Fruit fly (Drosophila melanogaster) whole organism, embryonic: Measurements from ENCODE around the gene Cyp4d14.

Source experiments
- Adf1 ChIP-seq: fragments of 200-800 bp; sonication (Bioruptor generic); IDR thresholded peaks from 2 replicates; pipeline ENCODE4 v1.3.6; 2022; ENCODE audit warnings: missing biosample characterization, missing genetic modification characterization
- Aef1 ChIP-seq: fragments of 200-800 bp; sonication (Bioruptor generic); IDR thresholded peaks from 3 replicates; pipeline ENCODE4 v1.3.6; 2022; ENCODE audit warnings: missing biosample characterization, missing genetic modification characterization
- Atf-2 ChIP-seq: fragments of 200-800 bp; sonication (Bioruptor generic); optimal IDR thresholded peaks from 2 replicates; lab custom pipeline; 2016; ENCODE audit warnings: missing biosample characterization, missing genetic modification characterization
- Awh ChIP-seq: fragments of 200-800 bp; sonication (Bioruptor generic); IDR thresholded peaks from 2 replicates; pipeline ENCODE4, ENCODE4 v1.3.6; 2022; ENCODE audit warnings: missing biosample characterization, missing genetic modification characterization
- B-H2 ChIP-seq: fragments of 200-800 bp; sonication (Bioruptor generic); optimal IDR thresholded peaks from 2 replicates; lab custom pipeline; 2018; ENCODE audit warnings: missing biosample characterization, mild to moderate bottlenecking, missing genetic modification characterization
- CG10462 ChIP-seq: fragments of 200-800 bp; sonication (Bioruptor generic); optimal IDR thresholded peaks from 2 replicates; lab custom pipeline; 2016; ENCODE audit warnings: missing biosample characterization, missing genetic modification characterization
- CG11085 ChIP-seq: fragments of 200-800 bp; sonication (Bioruptor generic); IDR thresholded peaks from 2 replicates; pipeline ENCODE4 v1.3.6; 2022; ENCODE audit warnings: missing biosample characterization, missing genetic modification characterization
- CG12236 ChIP-seq: fragments of 200-800 bp; sonication (Bioruptor generic); optimal IDR thresholded peaks from 2 replicates; lab custom pipeline; 2016; ENCODE audit warnings: missing biosample characterization, missing genetic modification characterization
- CG16813 ChIP-seq: fragments of 200-800 bp; sonication (Bioruptor generic); IDR thresholded peaks from 3 replicates; pipeline ENCODE4 v1.3.6; 2022; ENCODE audit warnings: missing biosample characterization, missing genetic modification characterization; ENCODE audit not compliant: partially characterized antibody
- CG17328 ChIP-seq: fragments of 200-800 bp; sonication (Bioruptor generic); IDR thresholded peaks from 2 replicates; pipeline ENCODE4 v1.3.6; 2022; ENCODE audit warnings: missing biosample characterization, missing genetic modification characterization
- CG1832 ChIP-seq: fragments of 200-800 bp; sonication (Bioruptor generic); optimal IDR thresholded peaks from 2 replicates; lab custom pipeline; 2017; ENCODE audit warnings: missing biosample characterization, mild to moderate bottlenecking, missing genetic modification characterization, inconsistent platforms
- CG2120 ChIP-seq: fragments of 200-800 bp; sonication (Bioruptor generic); optimal IDR thresholded peaks from 3 replicates; lab custom pipeline; 2016; ENCODE audit warnings: missing biosample characterization, missing genetic modification characterization
- CG31441 ChIP-seq: fragments of 200-800 bp; sonication (Bioruptor generic); IDR thresholded peaks from 2 replicates; pipeline ENCODE4 v1.3.6; 2022; ENCODE audit warnings: missing biosample characterization, missing genetic modification characterization
- CG3726 ChIP-seq: fragments of 200-800 bp; sonication (Bioruptor generic); IDR thresholded peaks from 3 replicates; pipeline ENCODE4, ENCODE4 v1.3.6; 2022; ENCODE audit warnings: missing biosample characterization, missing genetic modification characterization
- CG4328 ChIP-seq: fragments of 200-800 bp; sonication (Bioruptor generic); optimal IDR thresholded peaks from 3 replicates; lab custom pipeline; 2017; ENCODE audit warnings: missing biosample characterization, missing genetic modification reagents, missing genetic modification characterization
- CG6254 ChIP-seq: fragments of 200-800 bp; sonication (Bioruptor generic); optimal IDR thresholded peaks from 3 replicates; lab custom pipeline; 2017; ENCODE audit warnings: mild to moderate bottlenecking, missing biosample characterization, missing genetic modification reagents, missing genetic modification characterization
- CG6272 ChIP-seq: fragments of 200-800 bp; sonication (Bioruptor generic); IDR thresholded peaks from 2 replicates; pipeline ENCODE4 v1.3.6; 2022; ENCODE audit warnings: missing biosample characterization, missing genetic modification characterization
- CG7839 ChIP-seq: fragments of 200-800 bp; sonication (Bioruptor generic); optimal IDR thresholded peaks from 3 replicates; lab custom pipeline; 2018; ENCODE audit warnings: missing biosample characterization, mild to moderate bottlenecking, missing genetic modification characterization, moderate library complexity
- CG7987 ChIP-seq: fragments of 200-800 bp; sonication (Bioruptor generic); optimal IDR thresholded peaks from 2 replicates; lab custom pipeline; 2018; ENCODE audit warnings: missing biosample characterization, mild to moderate bottlenecking, missing genetic modification characterization, moderate library complexity
- CG8290 ChIP-seq, 3 experiments: fragments of 200-800 bp; sonication (Bioruptor generic); optimal IDR thresholded peaks; 2 replicates each; lab custom pipeline; 2016 to 2019; ENCODE audit warnings: missing biosample characterization in 3 of 3, missing genetic modification characterization in 3 of 3, mild to moderate bottlenecking in 2 of 3, moderate library complexity in 1 of 3
- CoRest ChIP-seq: fragments of 200-800 bp; sonication (Bioruptor generic); optimal IDR thresholded peaks from 3 replicates; lab custom pipeline; 2018; ENCODE audit warnings: missing biosample characterization, mild to moderate bottlenecking, missing genetic modification characterization, moderate library complexity
- Dip3 ChIP-seq: fragments of 200-800 bp; sonication (Bioruptor generic); optimal IDR thresholded peaks from 3 replicates; lab custom pipeline; 2016; ENCODE audit warnings: missing biosample characterization, missing genetic modification characterization
- Dref ChIP-seq: fragments of 200-800 bp; sonication (Bioruptor generic); IDR thresholded peaks from 2 replicates; pipeline ENCODE4 v1.3.6; 2022; ENCODE audit warnings: missing biosample characterization, missing genetic modification characterization
- Eip74EF ChIP-seq, 2 experiments: fragments of 200-800 bp in 1 of 2; fragments of >200 bp in 1 of 2; sonication (Bioruptor generic) in 1 of 2; optimal IDR thresholded peaks; 2 replicates each; lab custom pipeline; 2017 to 2019; ENCODE audit warnings: missing biosample characterization in 2 of 2, missing genetic modification characterization in 2 of 2, mild to moderate bottlenecking in 1 of 2, moderate library complexity in 1 of 2
- Hr3 ChIP-seq: fragments of 200-800 bp; sonication (Bioruptor generic); optimal IDR thresholded peaks from 3 replicates; lab custom pipeline; 2016; ENCODE audit warnings: missing biosample characterization, missing genetic modification characterization
- NK7.1 ChIP-seq: fragments of 200-800 bp; sonication (Bioruptor generic); optimal IDR thresholded peaks from 3 replicates; lab custom pipeline; 2016; ENCODE audit warnings: missing biosample characterization, missing genetic modification characterization
- Nf-YA ChIP-seq: fragments of 200-800 bp; sonication (Bioruptor generic); IDR thresholded peaks from 2 replicates; pipeline ENCODE4 v1.3.6; 2022; ENCODE audit warnings: missing biosample characterization, missing genetic modification characterization
- Nf-YB ChIP-seq: fragments of 200-800 bp; sonication (Bioruptor generic); optimal IDR thresholded peaks from 3 replicates; lab custom pipeline; 2019; ENCODE audit warnings: missing biosample characterization, mild to moderate bottlenecking, missing genetic modification characterization, moderate library complexity
- Optix ChIP-seq: fragments of 200-800 bp; sonication (Bioruptor generic); IDR thresholded peaks from 3 replicates; pipeline ENCODE4 v1.3.6; 2022; ENCODE audit warnings: missing biosample characterization, missing genetic modification characterization
- PHDP ChIP-seq: fragments of 200-800 bp; sonication (Bioruptor generic); optimal IDR thresholded peaks from 3 replicates; lab custom pipeline; 2018; ENCODE audit warnings: missing biosample characterization, mild to moderate bottlenecking, missing genetic modification characterization, moderate library complexity
- Taf1 ChIP-seq: fragments of 200-800 bp; sonication (Bioruptor generic); IDR thresholded peaks from 2 replicates; pipeline ENCODE4 v1.3.6; 2022; ENCODE audit warnings: missing biosample characterization, missing genetic modification characterization
- Tbp ChIP-seq: fragments of >200 bp; optimal IDR thresholded peaks from 2 replicates; lab custom pipeline; 2018; ENCODE audit warnings: missing biosample characterization, missing genetic modification characterization
- Usf ChIP-seq: fragments of 200-800 bp; sonication (Bioruptor generic); optimal IDR thresholded peaks from 2 replicates; lab custom pipeline; 2017; ENCODE audit warnings: missing genotype, missing biosample characterization, missing genetic modification characterization
- bowl ChIP-seq: fragments of 200-800 bp; sonication (Bioruptor generic); IDR thresholded peaks from 2 replicates; pipeline ENCODE4 v1.3.6; 2022; ENCODE audit warnings: missing biosample characterization, missing genetic modification characterization
- btn ChIP-seq: fragments of 200-800 bp; sonication (Bioruptor generic); optimal IDR thresholded peaks from 2 replicates; lab custom pipeline; 2016; ENCODE audit warnings: missing biosample characterization, missing genetic modification characterization
- dan ChIP-seq: fragments of 200-800 bp; sonication (Bioruptor generic); IDR thresholded peaks from 2 replicates; pipeline ENCODE4 v1.3.6; 2022; ENCODE audit warnings: missing biosample characterization, missing genetic modification characterization
- disco-r ChIP-seq: fragments of 200-800 bp; sonication (Bioruptor generic); optimal IDR thresholded peaks from 2 replicates; lab custom pipeline; 2016; ENCODE audit warnings: missing biosample characterization, missing genetic modification characterization
- dmrt99B ChIP-seq: fragments of 200-800 bp; sonication (Bioruptor generic); optimal IDR thresholded peaks from 2 replicates; lab custom pipeline; 2018; ENCODE audit warnings: missing biosample characterization, mild to moderate bottlenecking, missing genetic modification characterization, moderate library complexity
- dysf ChIP-seq: fragments of 200-800 bp; sonication (Bioruptor generic); IDR thresholded peaks from 3 replicates; pipeline ENCODE4 v1.3.6; 2022; ENCODE audit warnings: missing biosample characterization, missing genetic modification characterization
- en ChIP-seq: fragments of 200-800 bp; sonication (Bioruptor generic); optimal IDR thresholded peaks from 2 replicates; lab custom pipeline; 2016; ENCODE audit warnings: missing biosample characterization, missing genetic modification characterization
- fd102C ChIP-seq: fragments of 200-800 bp; sonication (Bioruptor generic); optimal IDR thresholded peaks from 2 replicates; lab custom pipeline; 2018; ENCODE audit warnings: missing biosample characterization, mild to moderate bottlenecking, missing genetic modification characterization, moderate library complexity
- gt ChIP-seq: fragments of 200-800 bp; sonication (Bioruptor generic); IDR thresholded peaks from 2 replicates; pipeline ENCODE4 v1.3.6; 2022; ENCODE audit warnings: missing biosample characterization, missing genetic modification characterization
- kay ChIP-seq: fragments of 200-800 bp; sonication (Bioruptor generic); optimal IDR thresholded peaks from 2 replicates; lab custom pipeline; 2016; ENCODE audit warnings: missing biosample characterization, missing genetic modification characterization
- ken ChIP-seq: fragments of 200-800 bp; sonication (Bioruptor generic); IDR thresholded peaks from 3 replicates; pipeline ENCODE4 v1.3.6; 2022; ENCODE audit warnings: missing biosample characterization, missing genetic modification characterization
- lab ChIP-seq: fragments of 200-800 bp; sonication (Bioruptor generic); optimal IDR thresholded peaks from 3 replicates; lab custom pipeline; 2017; ENCODE audit warnings: missing biosample characterization, missing genetic modification characterization, mild to moderate bottlenecking, moderate library complexity, missing genetic modification reagents
- lola ChIP-seq, 3 experiments: fragments of >200 bp in 2 of 3; fragments of 200-800 bp in 1 of 3; sonication (Bioruptor generic) in 1 of 3; optimal IDR thresholded peaks; 2 replicates each; lab custom pipeline; 2017 to 2019; ENCODE audit warnings: missing biosample characterization in 3 of 3, missing genetic modification characterization in 3 of 3, mild to moderate bottlenecking in 1 of 3, moderate library complexity in 1 of 3
- mld ChIP-seq: fragments of 200-800 bp; sonication (Bioruptor generic); IDR thresholded peaks from 3 replicates; pipeline ENCODE4 v1.3.6; 2022; ENCODE audit warnings: missing biosample characterization, missing genetic modification characterization; ENCODE audit not compliant: partially characterized antibody
- sob ChIP-seq: fragments of 200-800 bp; sonication (Bioruptor generic); IDR thresholded peaks from 2 replicates; pipeline ENCODE4 v1.3.6; 2022; ENCODE audit warnings: missing biosample characterization, missing genetic modification characterization
- trh ChIP-seq: fragments of 200-800 bp; sonication (Bioruptor generic); optimal IDR thresholded peaks from 2 replicates; lab custom pipeline; 2016; ENCODE audit warnings: missing biosample characterization, missing genetic modification characterization

The Cyp4d14 gene

dm6 chrX:2137587-2138341 is 37.4 kb downstream of the Cyp4d14 start (continued):
- TF ChIP-seq Nf-YB (peak; percentile 88), sob (peak; percentile 99), CG8290 (GFP tag; optimal IDR thresholded peaks at IDR 0.05; lab: Kevin White, UChicago) (peak; percentile 96), CG8290 (tag; optimal IDR thresholded peaks at IDR 0.05; lab: Kevin White, UChicago) (peak; percentile 88 to 94), Tbp (no peak), Taf1 (peak; percentile 99), gt (GFP tag; lab: Robert Waterston, UW) (peak; percentile 97), CG12236 (GFP tag; lab: Kevin White, UChicago) (peak; percentile 90), CG3726 (peak; percentile 98), Dref (peak; percentile 42), ken (GFP tag; lab: Robert Waterston, UW) (peak; percentile 96), PHDP (peak; percentile 100), dan (peak; percentile 94), CG10462 (GFP tag; lab: Kevin White, UChicago) (peak; percentile 97), bowl (GFP tag; lab: Robert Waterston, UW) (peak; percentile 96), CG1832 (GFP tag; lab: Kevin White, UChicago) (no peak), CG7987 (GFP tag; lab: Kevin White, UChicago) (peak; percentile 95), Hr3 (GFP tag; lab: Kevin White, UChicago) (peak; percentile 95), CG16813 (peak; percentile 58), CG11085 (GFP tag; lab: Robert Waterston, UW) (peak; percentile 98), Optix (GFP tag; lab: Robert Waterston, UW) (peak; percentile 93), CG4328 (GFP tag; lab: Kevin White, UChicago) (peak; percentile 99), dysf (GFP tag; lab: Robert Waterston, UW) (peak; percentile 99), dmrt99B (tag; lab: Kevin White, UChicago) (peak; percentile 100), en (GFP tag; lab: Kevin White, UChicago) (peak; percentile 91), fd102C (GFP tag; lab: Kevin White, UChicago) (peak; percentile 97), mld (GFP tag; lab: Robert Waterston, UW) (no peak), lab (GFP tag; lab: Kevin White, UChicago) (peak; percentile 99), Aef1 (peak; percentile 98), kay (GFP tag; lab: Kevin White, UChicago) (peak; percentile 94), Adf1 (GFP tag; lab: Robert Waterston, UW) (peak; percentile 65), Dip3 (GFP tag; lab: Kevin White, UChicago) (peak; percentile 97), btn (GFP tag; lab: Kevin White, UChicago) (peak; percentile 72), NK7.1 (GFP tag; lab: Kevin White, UChicago) (peak; percentile 78), CG6272 (peak; percentile 97), CG7839 (tag; lab: Kevin White, UChicago) (peak; percentile 99), Nf-YA (peak; percentile 97), CG2120 (GFP tag; lab: Kevin White, UChicago) (peak; percentile 98), Atf-2 (GFP tag; lab: Kevin White, UChicago) (peak; percentile 85), CG31441 (GFP tag; lab: Robert Waterston, UW) (peak; percentile 91), disco-r (GFP tag; lab: Kevin White, UChicago) (peak; percentile 94), CG6254 (GFP tag; lab: Kevin White, UChicago) (peak; percentile 97), Awh (GFP tag; lab: Robert Waterston, UW) (peak; percentile 99), trh (GFP tag; lab: Kevin White, UChicago) (peak; percentile 97), CG17328 (GFP tag; lab: Robert Waterston, UW) (peak; percentile 98), Usf (GFP tag; lab: Kevin White, UChicago) (peak; percentile 98), CoRest (peak; percentile 100), Eip74EF (GFP tag; optimal IDR thresholded peaks at IDR 0.05; lab: Kevin White, UChicago) (peak in 1 of 2 experiments; percentile 97), B-H2 (GFP tag; lab: Kevin White, UChicago) (peak; percentile 99), lola (GFP tag; optimal IDR thresholded peaks at IDR 0.05; lab: Kevin White, UChicago) (peak in 1 of 3 experiments; percentile 99)
